Fruit fly (Drosophila melanogaster) whole organism, embryonic: ENCODE measurements around the gene dec.
A peak's percentile ranks its signal among the peaks of the same experiment; 100 is the strongest.

Source experiments
- B-H1 ChIP-seq: fragments of 200-800 bp; sonication (Bioruptor generic); IDR thresholded peaks from 3 replicates; pipeline ENCODE4 v1.3.6; 2022; ENCODE audit warnings: missing biosample characterization, missing genetic modification characterization
- BEAF-32 ChIP-seq: fragments of 200-800 bp; sonication (Bioruptor generic); optimal IDR thresholded peaks from 3 replicates; lab custom pipeline; 2017; ENCODE audit warnings: missing biosample characterization, missing genetic modification characterization, mild to moderate bottlenecking, moderate library complexity, missing genetic modification reagents
- Bgb ChIP-seq: fragments of 200-800 bp; sonication (Bioruptor generic); IDR thresholded peaks from 2 replicates; pipeline ENCODE4 v1.3.6; 2022; ENCODE audit warnings: missing biosample characterization, missing genetic modification characterization; ENCODE audit not compliant: partially characterized antibody
- CG10431 ChIP-seq: fragments of 200-800 bp; sonication (Bioruptor generic); optimal IDR thresholded peaks from 3 replicates; lab custom pipeline; 2018; ENCODE audit warnings: missing biosample characterization, mild to moderate bottlenecking, missing genetic modification characterization
- CG10565 ChIP-seq: fragments of 200-800 bp; sonication (Bioruptor generic); optimal IDR thresholded peaks from 3 replicates; lab custom pipeline; 2016; ENCODE audit warnings: missing biosample characterization, mild to moderate bottlenecking, missing genetic modification characterization
- CG11456 ChIP-seq: fragments of 200-800 bp; sonication (Bioruptor generic); IDR thresholded peaks from 3 replicates; pipeline ENCODE4 v1.3.6; 2022; ENCODE audit warnings: missing biosample characterization, missing genetic modification characterization
- CG12299 ChIP-seq: fragments of 200-800 bp; sonication (Bioruptor generic); optimal IDR thresholded peaks from 2 replicates; lab custom pipeline; 2018; ENCODE audit warnings: missing biosample characterization, mild to moderate bottlenecking, missing genetic modification characterization
- CG13775 ChIP-seq: fragments of 200-800 bp; sonication (Bioruptor generic); optimal IDR thresholded peaks from 3 replicates; lab custom pipeline; 2017; ENCODE audit warnings: missing biosample characterization, mild to moderate bottlenecking, missing genetic modification characterization
- CG15073 ChIP-seq: fragments of 200-800 bp; sonication (Bioruptor generic); optimal IDR thresholded peaks from 2 replicates; lab custom pipeline; 2016; ENCODE audit warnings: missing biosample characterization, missing genetic modification characterization
- CG15601 ChIP-seq: fragments of 200-800 bp; sonication (Bioruptor generic); optimal IDR thresholded peaks from 3 replicates; lab custom pipeline; 2019; ENCODE audit warnings: missing biosample characterization, mild to moderate bottlenecking, missing genetic modification characterization, moderate library complexity
- CG17328 ChIP-seq: fragments of 200-800 bp; sonication (Bioruptor generic); IDR thresholded peaks from 2 replicates; pipeline ENCODE4 v1.3.6; 2022; ENCODE audit warnings: missing biosample characterization, missing genetic modification characterization
- CG2120 ChIP-seq: fragments of 200-800 bp; sonication (Bioruptor generic); optimal IDR thresholded peaks from 3 replicates; lab custom pipeline; 2016; ENCODE audit warnings: missing biosample characterization, missing genetic modification characterization
- CG30403 ChIP-seq: fragments of 200-800 bp; sonication (Bioruptor generic); optimal IDR thresholded peaks from 3 replicates; lab custom pipeline; 2016; ENCODE audit warnings: missing biosample characterization, missing genetic modification characterization
- CG31365 ChIP-seq: fragments of 200-800 bp; sonication (Bioruptor generic); optimal IDR thresholded peaks from 2 replicates; lab custom pipeline; 2018; ENCODE audit warnings: missing biosample characterization, mild to moderate bottlenecking, missing genetic modification characterization
- CG7786 ChIP-seq: fragments of 200-800 bp; sonication (Bioruptor generic); optimal IDR thresholded peaks from 2 replicates; lab custom pipeline; 2016; ENCODE audit warnings: missing biosample characterization, missing genetic modification characterization
- CG7928 ChIP-seq: fragments of 200-800 bp; sonication (Bioruptor generic); optimal IDR thresholded peaks from 2 replicates; lab custom pipeline; 2017; ENCODE audit warnings: missing biosample characterization, mild to moderate bottlenecking, missing genetic modification characterization
- CG7987 ChIP-seq: fragments of 200-800 bp; sonication (Bioruptor generic); optimal IDR thresholded peaks from 2 replicates; lab custom pipeline; 2018; ENCODE audit warnings: missing biosample characterization, mild to moderate bottlenecking, missing genetic modification characterization, moderate library complexity
- CG8089 ChIP-seq: fragments of 200-800 bp; sonication (Bioruptor generic); optimal IDR thresholded peaks from 3 replicates; lab custom pipeline; 2016; ENCODE audit warnings: missing biosample characterization, missing genetic modification characterization
- CG8281 ChIP-seq: fragments of 200-800 bp; sonication (Bioruptor generic); optimal IDR thresholded peaks from 2 replicates; lab custom pipeline; 2018; ENCODE audit warnings: missing biosample characterization, mild to moderate bottlenecking, missing genetic modification characterization, moderate library complexity
- CkIIα-i1 ChIP-seq: fragments of 200-800 bp; sonication (Bioruptor generic); IDR thresholded peaks from 2 replicates; pipeline ENCODE4 v1.3.6; 2022; ENCODE audit warnings: missing biosample characterization, missing genetic modification characterization
- Dad ChIP-seq: fragments of 200-800 bp; sonication (Bioruptor generic); optimal IDR thresholded peaks from 3 replicates; lab custom pipeline; 2016; ENCODE audit warnings: missing biosample characterization, missing genetic modification characterization
- Drgx ChIP-seq: fragments of 200-800 bp; sonication (Bioruptor generic); IDR thresholded peaks from 2 replicates; pipeline ENCODE4 v1.3.6; 2022; ENCODE audit warnings: missing biosample characterization, missing genetic modification characterization
- HLH4C ChIP-seq: fragments of 200-800 bp; sonication (Bioruptor generic); IDR thresholded peaks from 3 replicates; pipeline ENCODE4 v1.3.6; 2022; ENCODE audit warnings: missing biosample characterization, missing genetic modification characterization; ENCODE audit not compliant: partially characterized antibody
- MTF-1 ChIP-seq: fragments of 200-800 bp; sonication (Bioruptor generic); optimal IDR thresholded peaks from 2 replicates; lab custom pipeline; 2018; ENCODE audit warnings: missing biosample characterization, mild to moderate bottlenecking, missing genetic modification characterization, borderline replicate concordance
- Mad ChIP-seq: fragments of 200-800 bp; sonication (Bioruptor generic); optimal IDR thresholded peaks from 2 replicates; lab custom pipeline; 2016; ENCODE audit warnings: missing biosample characterization, missing genetic modification characterization
- Six4 ChIP-seq: fragments of 200-800 bp; sonication (Bioruptor generic); optimal IDR thresholded peaks from 2 replicates; lab custom pipeline; 2016; ENCODE audit warnings: missing biosample characterization, missing genetic modification characterization
- YL-1 ChIP-seq: fragments of 200-800 bp; sonication (Bioruptor generic); optimal IDR thresholded peaks from 3 replicates; lab custom pipeline; 2017; ENCODE audit warnings: missing biosample characterization, mild to moderate bottlenecking, missing genetic modification characterization
- btn ChIP-seq: fragments of 200-800 bp; sonication (Bioruptor generic); optimal IDR thresholded peaks from 2 replicates; lab custom pipeline; 2016; ENCODE audit warnings: missing biosample characterization, missing genetic modification characterization
- cato ChIP-seq: fragments of 200-800 bp; sonication (Bioruptor generic); optimal IDR thresholded peaks from 2 replicates; lab custom pipeline; 2016; ENCODE audit warnings: missing biosample characterization, missing genetic modification characterization, borderline replicate concordance
- dm ChIP-seq: fragments of 200-800 bp; sonication (Bioruptor generic); optimal IDR thresholded peaks from 3 replicates; lab custom pipeline; 2016; ENCODE audit warnings: missing biosample characterization, missing genetic modification characterization
- dmrt99B ChIP-seq: fragments of 200-800 bp; sonication (Bioruptor generic); optimal IDR thresholded peaks from 2 replicates; lab custom pipeline; 2018; ENCODE audit warnings: missing biosample characterization, mild to moderate bottlenecking, missing genetic modification characterization, moderate library complexity
- esg ChIP-seq: fragments of 200-800 bp; sonication (Bioruptor generic); conservative IDR thresholded peaks from 2 replicates; pipeline ENCODE4 v1.3.6; 2022; ENCODE audit warnings: missing biosample characterization, missing genetic modification characterization
- exex ChIP-seq: fragments of 200-800 bp; sonication (Bioruptor generic); optimal IDR thresholded peaks from 4 replicates; lab custom pipeline; 2018; ENCODE audit warnings: missing biosample characterization, mild to moderate bottlenecking, missing genetic modification characterization, moderate library complexity
- fd3F ChIP-seq: fragments of 200-800 bp; sonication (Bioruptor generic); optimal IDR thresholded peaks from 2 replicates; lab custom pipeline; 2018; ENCODE audit warnings: missing biosample characterization, mild to moderate bottlenecking, missing genetic modification characterization, moderate library complexity
- fru ChIP-seq: fragments of >200 bp; optimal IDR thresholded peaks from 2 replicates; lab custom pipeline; 2017
- gro ChIP-seq: fragments of 200-800 bp; sonication (Bioruptor generic); optimal IDR thresholded peaks from 2 replicates; lab custom pipeline; 2016; ENCODE audit warnings: missing biosample characterization, missing genetic modification characterization
- gsb ChIP-seq: fragments of 200-800 bp; sonication (Bioruptor generic); IDR thresholded peaks from 2 replicates; pipeline ENCODE4 v1.3.6; 2022; ENCODE audit warnings: missing biosample characterization, missing genetic modification characterization
- ind ChIP-seq: fragments of 200-800 bp; sonication (Bioruptor generic); optimal IDR thresholded peaks from 3 replicates; lab custom pipeline; 2016; ENCODE audit warnings: missing biosample characterization, missing genetic modification characterization
- jing ChIP-seq: fragments of 200-800 bp; sonication (Bioruptor generic); optimal IDR thresholded peaks from 2 replicates; lab custom pipeline; 2018; ENCODE audit warnings: missing biosample characterization, mild to moderate bottlenecking, missing genetic modification characterization
- odd ChIP-seq: fragments of 200-800 bp; sonication (Bioruptor generic); optimal IDR thresholded peaks from 2 replicates; lab custom pipeline; 2017; ENCODE audit warnings: missing biosample characterization, mild to moderate bottlenecking, missing genetic modification characterization
- onecut ChIP-seq: fragments of 200-800 bp; sonication (Bioruptor generic); IDR thresholded peaks from 2 replicates; pipeline ENCODE4 v1.3.6; 2022; ENCODE audit warnings: missing biosample characterization, missing genetic modification characterization
- prd ChIP-seq, 3 experiments: fragments of >200 bp in 2 of 3; fragments of 200-800 bp in 1 of 3; sonication (Bioruptor generic) in 1 of 3; optimal IDR thresholded peaks in 2 of 3; IDR thresholded peaks in 1 of 3; 2 replicates in 2 of 3; 3 replicates in 1 of 3; pipeline versions ENCODE4 v1.3.6 to Lab custom; 2017 to 2022; ENCODE audit warnings: missing biosample characterization in 1 of 3, missing genetic modification characterization in 1 of 3
- pum ChIP-seq: fragments of 200-800 bp; sonication (Bioruptor generic); optimal IDR thresholded peaks from 2 replicates; lab custom pipeline; 2016; ENCODE audit warnings: missing biosample characterization, missing genetic modification characterization
- repo ChIP-seq: fragments of 200-800 bp; sonication (Bioruptor generic); optimal IDR thresholded peaks from 2 replicates; lab custom pipeline; 2016; ENCODE audit warnings: missing biosample characterization, missing genetic modification characterization
- sr ChIP-seq: fragments of 200-800 bp; sonication (Bioruptor generic); IDR thresholded peaks from 3 replicates; pipeline ENCODE4 v1.3.6; 2022; ENCODE audit warnings: missing biosample characterization, missing genetic modification characterization
- tin ChIP-seq: fragments of 200-800 bp; sonication (Bioruptor generic); optimal IDR thresholded peaks from 3 replicates; lab custom pipeline; 2016; ENCODE audit warnings: missing biosample characterization, missing genetic modification characterization
- wor ChIP-seq: fragments of 200-800 bp; sonication (Bioruptor generic); IDR thresholded peaks from 2 replicates; pipeline ENCODE4 v1.3.6; 2022; ENCODE audit warnings: missing biosample characterization, missing genetic modification characterization
- zen ChIP-seq: fragments of 200-800 bp; sonication (Bioruptor generic); optimal IDR thresholded peaks from 3 replicates; lab custom pipeline; 2018; ENCODE audit warnings: missing biosample characterization, mild to moderate bottlenecking, missing genetic modification characterization, moderate library complexity

dec gene

DNA sequence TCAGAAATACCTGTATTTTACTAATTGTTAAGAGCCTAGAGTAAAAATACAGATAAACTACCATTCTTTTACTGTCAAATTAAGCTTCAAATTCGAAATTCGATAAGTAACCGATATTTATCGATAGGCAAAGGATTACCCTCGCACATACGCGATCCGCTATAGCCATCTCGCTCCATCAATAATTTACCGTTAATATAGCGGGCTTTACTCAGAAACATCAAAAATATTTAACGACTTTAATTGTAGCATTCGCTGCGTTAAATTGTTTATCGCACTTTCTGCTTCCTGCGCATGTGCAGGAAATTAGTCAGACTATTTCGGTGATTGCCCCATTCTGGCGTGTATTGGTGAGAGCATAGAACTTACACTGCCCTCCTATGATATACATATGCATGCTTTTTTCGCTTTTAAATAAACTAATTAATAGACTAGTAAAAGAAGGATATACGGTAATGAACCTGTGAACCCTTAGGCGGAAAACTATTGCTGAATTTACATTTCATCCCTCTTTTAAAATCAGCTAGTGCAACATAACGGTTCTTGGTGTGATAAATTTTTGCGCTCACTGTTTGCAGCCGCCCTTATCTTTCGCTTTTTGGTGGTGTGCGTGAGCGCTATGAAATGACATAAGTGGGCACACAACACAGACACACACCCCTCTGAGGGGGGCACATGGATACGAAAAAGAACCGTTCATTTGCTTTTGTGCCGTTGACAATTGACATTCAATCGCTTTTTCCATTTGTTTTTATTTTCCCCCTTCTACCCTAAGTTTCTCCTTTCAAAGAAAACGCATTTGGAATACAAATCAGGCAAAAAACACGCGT lies 35.4 kb upstream of the dec start, which contains the start of the genes dpr14 and spidey (continued):
- TF ChIP-seq HLH4C (GFP tag; lab: Robert Waterston, UW) (peak; percentile 62; the same call in 2 of the 3 replicates), fru (lab: Kevin White, UChicago) (no peak), Bgb (GFP tag; lab: Robert Waterston, UW) (peak; percentile 28; the same call in 1 of the 2 replicates), sr (GFP tag; lab: Robert Waterston, UW) (peak; percentile 51; the same call in 1 of the 3 replicates), Mad (peak; percentile 61), Six4 (GFP tag; lab: Kevin White, UChicago) (peak; percentile 78), CG17328 (GFP tag; lab: Robert Waterston, UW) (peak; percentile 85), wor (peak; percentile 79), CG12299 (tag; lab: Kevin White, UChicago) (peak; percentile 88), MTF-1 (peak; percentile 72), dmrt99B (tag; lab: Kevin White, UChicago) (peak; percentile 94), esg (GFP tag; lab: Robert Waterston, UW) (peak; percentile 89), exex (tag; lab: Kevin White, UChicago) (peak; percentile 80), CG7786 (peak; percentile 90), repo (GFP tag; lab: Kevin White, UChicago) (peak; percentile 74), dm (peak; percentile 74), zen (tag; lab: Kevin White, UChicago) (peak; percentile 73), gro (GFP tag; lab: Kevin White, UChicago) (peak; percentile 92), CG11456 (GFP tag; lab: Robert Waterston, UW) (peak; percentile 90), CG10431 (GFP tag; lab: Kevin White, UChicago) (peak; percentile 75), fd3F (GFP tag; lab: Kevin White, UChicago) (peak; percentile 84), ind (GFP tag; lab: Kevin White, UChicago) (peak; percentile 90), odd (GFP tag; lab: Kevin White, UChicago) (peak; percentile 84), onecut (GFP tag; lab: Robert Waterston, UW) (peak; percentile 87), CG7928 (GFP tag; lab: Kevin White, UChicago) (peak; percentile 55), CG8281 (tag; lab: Kevin White, UChicago) (peak; percentile 61), jing (GFP tag; lab: Kevin White, UChicago) (no peak), YL-1 (GFP tag; lab: Kevin White, UChicago) (peak; percentile 88), CG30403 (GFP tag; lab: Kevin White, UChicago) (peak; percentile 88), CG15073 (GFP tag; lab: Kevin White, UChicago) (peak; percentile 59), CG13775 (GFP tag; lab: Kevin White, UChicago) (peak; percentile 86), prd (optimal IDR thresholded peaks at IDR 0.05; lab: Kevin White, UChicago) (no peak), prd (GFP tag; IDR thresholded peaks at IDR 0.05; lab: Robert Waterston, UW) (peak; percentile 93), BEAF-32 (GFP tag; lab: Kevin White, UChicago) (peak; percentile 50), CG8089 (GFP tag; lab: Kevin White, UChicago) (peak; percentile 75), CG15601 (tag; lab: Kevin White, UChicago) (peak; percentile 84), Dad (peak; percentile 79), CG7987 (GFP tag; lab: Kevin White, UChicago) (peak; percentile 78), B-H1 (GFP tag; lab: Robert Waterston, UW) (peak; percentile 85), cato (GFP tag; lab: Kevin White, UChicago) (peak; percentile 76), Drgx (GFP tag; lab: Robert Waterston, UW) (peak; percentile 90), tin (peak; percentile 86), CG31365 (tag; lab: Kevin White, UChicago) (peak; percentile 80), gsb (GFP tag; lab: Robert Waterston, UW) (peak; percentile 85), CG2120 (GFP tag; lab: Kevin White, UChicago) (peak; percentile 96), pum (GFP tag; lab: Kevin White, UChicago) (peak; percentile 82), CkIIα-i1 (GFP tag; lab: Robert Waterston, UW) (peak; percentile 36; the same call in 1 of the 2 replicates), btn (GFP tag; lab: Kevin White, UChicago) (peak; percentile 77), CG10565 (GFP tag; lab: Kevin White, UChicago) (peak; percentile 31)
